Fruit fly (Drosophila melanogaster) whole organism, embryonic: ENCODE results near the gene PolA1.

Source experiments
- B-H1 ChIP-seq: fragments of 200-800 bp; sonication (Bioruptor generic); IDR thresholded peaks from 3 replicates; pipeline ENCODE4 v1.3.6; 2022; ENCODE audit warnings: missing biosample characterization, missing genetic modification characterization
- CG10431 ChIP-seq: fragments of 200-800 bp; sonication (Bioruptor generic); optimal IDR thresholded peaks from 3 replicates; lab custom pipeline; 2018; ENCODE audit warnings: missing biosample characterization, mild to moderate bottlenecking, missing genetic modification characterization
- CG11398 ChIP-seq: fragments of 200-800 bp; sonication (Bioruptor generic); optimal IDR thresholded peaks from 2 replicates; lab custom pipeline; 2016; ENCODE audit warnings: missing biosample characterization, missing genetic modification characterization
- CG12071 ChIP-seq: fragments of 200-800 bp; sonication (Bioruptor generic); optimal IDR thresholded peaks from 3 replicates; lab custom pipeline; 2018; ENCODE audit warnings: missing biosample characterization, mild to moderate bottlenecking, missing genetic modification characterization
- CG17385 ChIP-seq: fragments of 200-800 bp; sonication (Bioruptor generic); optimal IDR thresholded peaks from 3 replicates; lab custom pipeline; 2018; ENCODE audit warnings: missing biosample characterization, mild to moderate bottlenecking, missing genetic modification characterization
- CG30431 ChIP-seq: fragments of 200-800 bp; sonication (Bioruptor generic); optimal IDR thresholded peaks from 2 replicates; lab custom pipeline; 2017; ENCODE audit warnings: missing biosample characterization, missing genetic modification characterization
- CG33213 ChIP-seq: fragments of 200-800 bp; sonication (Bioruptor generic); optimal IDR thresholded peaks from 3 replicates; lab custom pipeline; 2016; ENCODE audit warnings: missing biosample characterization, missing genetic modification characterization
- CG3407 ChIP-seq: fragments of 200-800 bp; sonication (Bioruptor generic); optimal IDR thresholded peaks from 2 replicates; lab custom pipeline; 2018; ENCODE audit warnings: missing biosample characterization, mild to moderate bottlenecking, missing genetic modification characterization
- CG4404 ChIP-seq: fragments of 200-800 bp; sonication (Bioruptor generic); IDR thresholded peaks from 2 replicates; pipeline ENCODE4 v1.3.6; 2022; ENCODE audit warnings: missing biosample characterization, missing genetic modification characterization
- CG5245 ChIP-seq: fragments of 200-800 bp; sonication (Bioruptor generic); optimal IDR thresholded peaks from 3 replicates; lab custom pipeline; 2016; ENCODE audit warnings: missing biosample characterization, missing genetic modification characterization
- CG6175 ChIP-seq: fragments of 200-800 bp; sonication (Bioruptor generic); IDR thresholded peaks from 3 replicates; pipeline ENCODE4 v1.3.6; 2022; ENCODE audit warnings: missing biosample characterization, missing genetic modification characterization
- CG7839 ChIP-seq: fragments of 200-800 bp; sonication (Bioruptor generic); optimal IDR thresholded peaks from 3 replicates; lab custom pipeline; 2018; ENCODE audit warnings: missing biosample characterization, mild to moderate bottlenecking, missing genetic modification characterization, moderate library complexity
- CG7963 ChIP-seq: fragments of 200-800 bp; sonication (Bioruptor generic); IDR thresholded peaks from 3 replicates; pipeline ENCODE4 v1.3.6; 2022; ENCODE audit warnings: missing biosample characterization, missing genetic modification characterization; ENCODE audit not compliant: partially characterized antibody
- CG8765 ChIP-seq: fragments of 200-800 bp; sonication (Bioruptor generic); IDR thresholded peaks from 2 replicates; pipeline ENCODE4 v1.3.6; 2022; ENCODE audit warnings: missing biosample characterization, missing genetic modification characterization
- CTCF ChIP-seq: fragments of 200-800 bp; sonication (Bioruptor generic); optimal IDR thresholded peaks from 2 replicates; lab custom pipeline; 2017; ENCODE audit warnings: missing biosample characterization, mild to moderate bottlenecking, missing genetic modification characterization, moderate library complexity
- D ChIP-seq, 2 experiments: fragments of 200-800 bp in 1 of 2; fragments of >200 bp in 1 of 2; sonication (Bioruptor generic) in 1 of 2; optimal IDR thresholded peaks; 2 replicates in 1 of 2; 3 replicates in 1 of 2; lab custom pipeline; 2017; ENCODE audit warnings: mild to moderate bottlenecking in 1 of 2, missing biosample characterization in 1 of 2, missing genetic modification characterization in 1 of 2, missing genetic modification reagents in 1 of 2
- Dbx ChIP-seq: fragments of 200-800 bp; sonication (Bioruptor generic); IDR thresholded peaks from 3 replicates; pipeline ENCODE4 v1.3.6; 2022; ENCODE audit warnings: missing biosample characterization, missing genetic modification characterization
- Doc3 ChIP-seq: fragments of 200-800 bp; sonication (Bioruptor generic); IDR thresholded peaks from 3 replicates; pipeline ENCODE4 v1.3.6; 2022; ENCODE audit warnings: missing biosample characterization, missing genetic modification characterization; ENCODE audit not compliant: partially characterized antibody
- HLHmδ ChIP-seq: fragments of 200-800 bp; sonication (Bioruptor generic); optimal IDR thresholded peaks from 2 replicates; lab custom pipeline; 2018; ENCODE audit warnings: missing biosample characterization, mild to moderate bottlenecking, missing genetic modification characterization, moderate library complexity
- Lhr ChIP-seq: fragments of 200-800 bp; sonication (Bioruptor generic); optimal IDR thresholded peaks from 3 replicates; lab custom pipeline; 2017; ENCODE audit warnings: mild to moderate bottlenecking, missing biosample characterization, missing genetic modification reagents, missing genetic modification characterization
- Lpt ChIP-seq: fragments of >200 bp; optimal IDR thresholded peaks from 2 replicates; lab custom pipeline; 2018; ENCODE audit warnings: missing biosample characterization, missing genetic modification characterization
- Med ChIP-seq: fragments of 200-800 bp; sonication (Bioruptor generic); peaks from one replicate; lab custom pipeline; 2016; ENCODE audit warnings: missing biosample characterization, missing genetic modification characterization, mild to moderate bottlenecking, inconsistent platforms, moderate library complexity
- Rx ChIP-seq: fragments of 200-800 bp; sonication (Bioruptor generic); IDR thresholded peaks from 2 replicates; pipeline ENCODE4 v1.3.6; 2022; ENCODE audit warnings: missing biosample characterization, missing genetic modification characterization
- Spps ChIP-seq: fragments of 200-800 bp; sonication (Bioruptor generic); optimal IDR thresholded peaks from 2 replicates; lab custom pipeline; 2018; ENCODE audit warnings: missing biosample characterization, mild to moderate bottlenecking, missing genetic modification characterization
- Tbp ChIP-seq: fragments of >200 bp; optimal IDR thresholded peaks from 2 replicates; lab custom pipeline; 2018; ENCODE audit warnings: missing biosample characterization, missing genetic modification characterization
- Trl ChIP-seq, 3 experiments: fragments of >200 bp in 2 of 3; fragments of 200-800 bp in 1 of 3; sonication (Bioruptor generic) in 1 of 3; optimal IDR thresholded peaks; 2 replicates in 1 of 3; 3 replicates in 2 of 3; lab custom pipeline; 2016 to 2017; ENCODE audit warnings: missing biosample characterization in 1 of 3, missing genetic modification characterization in 1 of 3
- ab ChIP-seq: fragments of 200-800 bp; sonication (Bioruptor generic); optimal IDR thresholded peaks from 2 replicates; lab custom pipeline; 2016; ENCODE audit warnings: missing biosample characterization, missing genetic modification characterization
- ac ChIP-seq: fragments of 200-800 bp; sonication (Bioruptor generic); optimal IDR thresholded peaks from 3 replicates; lab custom pipeline; 2017; ENCODE audit warnings: missing biosample characterization, mild to moderate bottlenecking, missing genetic modification characterization
- aop ChIP-seq: fragments of 200-800 bp; sonication (Bioruptor generic); IDR thresholded peaks from 2 replicates; pipeline ENCODE4 v1.3.6; 2022; ENCODE audit warnings: missing biosample characterization, missing genetic modification characterization
- bsh ChIP-seq, 2 experiments: fragments of 200-800 bp; sonication (Bioruptor generic); optimal IDR thresholded peaks; 2 replicates each; lab custom pipeline; 2017 to 2018; ENCODE audit warnings: mild to moderate bottlenecking in 2 of 2, missing biosample characterization in 2 of 2, missing genetic modification characterization in 2 of 2, moderate library complexity in 1 of 2
- btn ChIP-seq: fragments of 200-800 bp; sonication (Bioruptor generic); optimal IDR thresholded peaks from 2 replicates; lab custom pipeline; 2016; ENCODE audit warnings: missing biosample characterization, missing genetic modification characterization
- cg ChIP-seq: fragments of 200-800 bp; sonication (Bioruptor generic); optimal IDR thresholded peaks from 3 replicates; lab custom pipeline; 2019; ENCODE audit warnings: missing biosample characterization, mild to moderate bottlenecking, missing genetic modification characterization, moderate library complexity
- ci ChIP-seq: fragments of 200-800 bp; sonication (Bioruptor generic); IDR thresholded peaks from 3 replicates; pipeline ENCODE4 v1.3.6; 2022; ENCODE audit warnings: missing biosample characterization, missing genetic modification characterization
- crol ChIP-seq: fragments of 200-800 bp; sonication (Bioruptor generic); IDR thresholded peaks from 2 replicates; pipeline ENCODE4 v1.3.6; 2022; ENCODE audit warnings: missing biosample characterization, missing genetic modification characterization
- crp ChIP-seq, 2 experiments: fragments of 200-800 bp; sonication (Bioruptor generic); optimal IDR thresholded peaks; 2 replicates in 1 of 2; 3 replicates in 1 of 2; lab custom pipeline; 2017; ENCODE audit warnings: missing biosample characterization in 2 of 2, missing genetic modification characterization in 2 of 2, mild to moderate bottlenecking in 1 of 2, moderate library complexity in 1 of 2
- dan ChIP-seq: fragments of 200-800 bp; sonication (Bioruptor generic); IDR thresholded peaks from 2 replicates; pipeline ENCODE4 v1.3.6; 2022; ENCODE audit warnings: missing biosample characterization, missing genetic modification characterization
- exex ChIP-seq: fragments of 200-800 bp; sonication (Bioruptor generic); optimal IDR thresholded peaks from 4 replicates; lab custom pipeline; 2018; ENCODE audit warnings: missing biosample characterization, mild to moderate bottlenecking, missing genetic modification characterization, moderate library complexity
- fd102C ChIP-seq: fragments of 200-800 bp; sonication (Bioruptor generic); optimal IDR thresholded peaks from 2 replicates; lab custom pipeline; 2018; ENCODE audit warnings: missing biosample characterization, mild to moderate bottlenecking, missing genetic modification characterization, moderate library complexity
- ken ChIP-seq: fragments of 200-800 bp; sonication (Bioruptor generic); IDR thresholded peaks from 3 replicates; pipeline ENCODE4 v1.3.6; 2022; ENCODE audit warnings: missing biosample characterization, missing genetic modification characterization
- mirr ChIP-seq: fragments of 200-800 bp; sonication (Bioruptor generic); optimal IDR thresholded peaks from 3 replicates; lab custom pipeline; 2018; ENCODE audit warnings: missing biosample characterization, mild to moderate bottlenecking, missing genetic modification characterization
- nerfin-1 ChIP-seq: fragments of 200-800 bp; sonication (Bioruptor generic); optimal IDR thresholded peaks from 3 replicates; lab custom pipeline; 2019; ENCODE audit warnings: missing biosample characterization, mild to moderate bottlenecking, missing genetic modification characterization, moderate library complexity
- oc ChIP-seq: fragments of 200-800 bp; sonication (Bioruptor generic); optimal IDR thresholded peaks from 2 replicates; lab custom pipeline; 2018; ENCODE audit warnings: missing biosample characterization, mild to moderate bottlenecking, missing genetic modification characterization, moderate library complexity
- otp ChIP-seq: fragments of 200-800 bp; sonication (Bioruptor generic); IDR thresholded peaks from 3 replicates; pipeline ENCODE4, ENCODE4 v1.3.6; 2022; ENCODE audit warnings: missing biosample characterization, missing genetic modification characterization
- sisA ChIP-seq: fragments of 200-800 bp; sonication (Bioruptor generic); IDR thresholded peaks from 2 replicates; pipeline ENCODE4 v1.3.6; 2022; ENCODE audit warnings: missing biosample characterization, missing genetic modification characterization
- sqz ChIP-seq: fragments of 200-800 bp; sonication (Bioruptor generic); optimal IDR thresholded peaks from 3 replicates; lab custom pipeline; 2018; ENCODE audit warnings: missing biosample characterization, mild to moderate bottlenecking, missing genetic modification characterization
- twi ChIP-seq: fragments of 200-800 bp; optimal IDR thresholded peaks from 2 replicates; lab custom pipeline; 2019; ENCODE audit warnings: missing biosample characterization, mild to moderate bottlenecking, missing genetic modification characterization, moderate library complexity
- tx ChIP-seq: fragments of 200-800 bp; sonication (Bioruptor generic); optimal IDR thresholded peaks from 2 replicates; lab custom pipeline; 2016; ENCODE audit warnings: missing biosample characterization, missing genetic modification characterization
- unc-4 ChIP-seq: fragments of 200-800 bp; sonication (Bioruptor generic); IDR thresholded peaks from 2 replicates; pipeline ENCODE4 v1.3.6; 2022; ENCODE audit warnings: missing biosample characterization, missing genetic modification characterization; ENCODE audit not compliant: partially characterized antibody

Gene PolA1

dm6 chr3R:21641517-21642137 lies 29.9 kb downstream of the PolA1 start (continued):
- TF ChIP-seq B-H1 (GFP tag; lab: Robert Waterston, UW) (no peak), mirr (no peak), CG17385 (no peak), Tbp (GFP tag; lab: Kevin White, UChicago) (no peak), dan (no peak), CG4404 (GFP tag; lab: Robert Waterston, UW) (peak; percentile 90), CG30431 (GFP tag; lab: Kevin White, UChicago) (peak; percentile 63), bsh (GFP tag; optimal IDR thresholded peaks at IDR 0.05; lab: Kevin White, UChicago) (peak; percentile 66 to 76), CG8765 (GFP tag; lab: Robert Waterston, UW) (peak; percentile 85), CG12071 (GFP tag; lab: Kevin White, UChicago) (no peak), CG10431 (no peak), ci (GFP tag; lab: Robert Waterston, UW) (peak; percentile 24; the same call in 1 of the 3 replicates), ken (GFP tag; lab: Robert Waterston, UW) (no peak), oc (tag; lab: Kevin White, UChicago) (no peak)
- TF ChIP-seq, all 482 proteins: peak for 181

- TF ChIP-seq aop: no peak
- TF ChIP-seq ab (GFP tag; lab: Kevin White, UChicago): no peak
- no peak for TF ChIP-seq fd102C (GFP tag; lab: Kevin White, UChicago)
- no peak for TF ChIP-seq otp
- TF ChIP-seq D (optimal IDR thresholded peaks at IDR 0.05; lab: Kevin White, UChicago): peak; percentile 98
- TF ChIP-seq D (GFP tag; optimal IDR thresholded peaks at IDR 0.05; lab: Kevin White, UChicago): no peak
- TF ChIP-seq CG5245 (GFP tag; lab: Kevin White, UChicago): no peak
- no peak for TF ChIP-seq crol (GFP tag; lab: Robert Waterston, UW)
- TF ChIP-seq Lpt (GFP tag; lab: Kevin White, UChicago): no peak
- TF ChIP-seq ac (GFP tag; lab: Kevin White, UChicago): peak; percentile 90
- no peak for TF ChIP-seq Spps
- TF ChIP-seq Trl (optimal IDR thresholded peaks at IDR 0.05; lab: Kevin White, UChicago): peak in 1 of 2 experiments; percentile 66
- no peak for TF ChIP-seq Trl (GFP tag; optimal IDR thresholded peaks at IDR 0.05; lab: Kevin White, UChicago)
- no peak for TF ChIP-seq Med
- TF ChIP-seq CG17385: no peak
- no peak for TF ChIP-seq cg (GFP tag; lab: Kevin White, UChicago)
- peak; percentile 16 for TF ChIP-seq nerfin-1
- TF ChIP-seq CG6175 (GFP tag; lab: Robert Waterston, UW): no peak
- TF ChIP-seq crp (GFP tag; optimal IDR thresholded peaks at IDR 0.05; lab: Kevin White, UChicago): no peak
- no peak for TF ChIP-seq CG11398 (GFP tag; lab: Kevin White, UChicago)
- no peak for TF ChIP-seq tx (GFP tag; lab: Kevin White, UChicago)
- no peak for TF ChIP-seq CG3407 (GFP tag; lab: Kevin White, UChicago)
- no peak for TF ChIP-seq sqz (GFP tag; lab: Kevin White, UChicago)
- TF ChIP-seq sisA (GFP tag; lab: Robert Waterston, UW): no peak
- no peak for TF ChIP-seq Rx (GFP tag; lab: Robert Waterston, UW)
- no peak for TF ChIP-seq twi (tag; lab: Kevin White, UChicago)
- TF ChIP-seq Dbx (GFP tag; lab: Robert Waterston, UW): no peak
- no peak for TF ChIP-seq exex
- no peak for TF ChIP-seq Doc3 (GFP tag; lab: Robert Waterston, UW)
- no peak for TF ChIP-seq Lhr (GFP tag; lab: Kevin White, UChicago)
- TF ChIP-seq CG7839: no peak
- no peak for TF ChIP-seq CTCF (GFP tag; lab: Kevin White, UChicago)
- TF ChIP-seq HLHmδ (GFP tag; lab: Kevin White, UChicago): peak; percentile 15
- TF ChIP-seq CG33213 (GFP tag; lab: Kevin White, UChicago): no peak
- TF ChIP-seq unc-4 (GFP tag; lab: Robert Waterston, UW): no peak
- no peak for TF ChIP-seq CG7963 (GFP tag; lab: Robert Waterston, UW)
- no peak for TF ChIP-seq btn
Observed at dm6 chr3R:21640337-21640994, 31.1 kb downstream of the PolA1 start.
